Worm (Caenorhabditis elegans) whole organism, L2 larva: ENCODE data around the gene arx-6.

Source experiments
- F13H6.1 ChIP-seq: sonication (generic microtip); optimal IDR thresholded peaks from 2 replicates; lab custom pipeline; 2016; ENCODE audit warnings: missing genetic modification characterization, missing compliant biosample characterization
- R02D3.7 ChIP-seq: fragments of 150-350 bp; optimal IDR thresholded peaks from 2 replicates; lab custom pipeline; 2014; ENCODE audit warnings: missing biosample characterization, missing genetic modification characterization
- Y55F3AM.14 ChIP-seq: fragments of 200-800 bp; sonication (Bioruptor generic); optimal IDR thresholded peaks from 2 replicates; lab custom pipeline; 2018; ENCODE audit warnings: mild to moderate bottlenecking, missing genetic modification characterization, missing compliant biosample characterization
- ZK546.5 ChIP-seq: sonication (generic microtip); optimal IDR thresholded peaks from 2 replicates; lab custom pipeline; 2017; ENCODE audit warnings: missing biosample characterization, missing genetic modification characterization
- alr-1 ChIP-seq: fragments of 150-350 bp; optimal IDR thresholded peaks from 2 replicates; lab custom pipeline; 2014; ENCODE audit warnings: missing biosample characterization, missing genetic modification characterization
- blmp-1 ChIP-seq: sonication (generic microtip); optimal IDR thresholded peaks from 2 replicates; lab custom pipeline; 2017; ENCODE audit warnings: missing genetic modification characterization, mild to moderate bottlenecking, missing compliant biosample characterization, antibody characterized with exemption, moderate library complexity; ENCODE audit not compliant: insufficient read depth
- ceh-16 ChIP-seq: fragments of 150-350 bp; optimal IDR thresholded peaks from 2 replicates; lab custom pipeline; 2014; ENCODE audit warnings: missing biosample characterization, missing genetic modification characterization
- ceh-82 ChIP-seq: fragments of 150-350 bp; optimal IDR thresholded peaks from 2 replicates; lab custom pipeline; 2014; ENCODE audit warnings: missing biosample characterization, missing genetic modification characterization
- crh-2 ChIP-seq: sonication (generic microtip); optimal IDR thresholded peaks from 2 replicates; lab custom pipeline; 2017; ENCODE audit warnings: missing biosample characterization, missing genetic modification characterization
- dmd-4 ChIP-seq: sonication (generic microtip); optimal IDR thresholded peaks from 2 replicates; lab custom pipeline; 2017; ENCODE audit warnings: missing biosample characterization, missing genetic modification characterization
- egl-27 ChIP-seq: sonication (generic microtip); optimal IDR thresholded peaks from 3 replicates; lab custom pipeline; 2017; ENCODE audit warnings: missing biosample characterization, missing genetic modification reagents, missing genetic modification characterization
- elt-3 ChIP-seq: sonication (generic microtip); optimal IDR thresholded peaks from 2 replicates; lab custom pipeline; 2017; ENCODE audit warnings: missing biosample characterization, missing genetic modification characterization
- fos-1 ChIP-seq: fragments of 150-350 bp; optimal IDR thresholded peaks from 2 replicates; lab custom pipeline; 2014; ENCODE audit warnings: missing biosample characterization, missing genetic modification characterization
- gmeb-1 ChIP-seq: fragments of 150-350 bp; optimal IDR thresholded peaks from 2 replicates; lab custom pipeline; 2014; ENCODE audit warnings: missing biosample characterization, missing genetic modification characterization
- lin-11 ChIP-seq: fragments of 150-350 bp; sonication (generic microtip); optimal IDR thresholded peaks from 2 replicates; lab custom pipeline; 2014; ENCODE audit warnings: missing biosample characterization, missing genetic modification characterization, inconsistent platforms, mixed read lengths
- lin-13 ChIP-seq: fragments of 150-350 bp; optimal IDR thresholded peaks from 2 replicates; lab custom pipeline; 2014; ENCODE audit warnings: missing biosample characterization, missing genetic modification reagents, missing genetic modification characterization
- lin-39 ChIP-seq: fragments of 150-350 bp; optimal IDR thresholded peaks from 2 replicates; lab custom pipeline; 2014; ENCODE audit warnings: missing biosample characterization, missing genetic modification reagents, missing genetic modification characterization
- lsy-2 ChIP-seq, 2 experiments: fragments of 150-350 bp in 1 of 2; sonication (generic microtip) in 1 of 2; optimal IDR thresholded peaks; 2 replicates each; lab custom pipeline; 2014 to 2017; ENCODE audit warnings: missing biosample characterization in 2 of 2, missing genetic modification characterization in 2 of 2
- mab-5 ChIP-seq: fragments of 150-350 bp; optimal IDR thresholded peaks from 2 replicates; lab custom pipeline; 2014; ENCODE audit warnings: missing biosample characterization, missing genetic modification characterization
- mbf-1 ChIP-seq: sonication (generic microtip); optimal IDR thresholded peaks from 2 replicates; lab custom pipeline; 2017; ENCODE audit warnings: missing biosample characterization, missing genetic modification characterization
- mdl-1 ChIP-seq, 2 experiments: fragments of 150-350 bp in 1 of 2; sonication (generic microtip) in 1 of 2; optimal IDR thresholded peaks; 2 replicates each; lab custom pipeline; 2017; ENCODE audit warnings: missing biosample characterization in 2 of 2, missing genetic modification characterization in 2 of 2
- nhr-10 ChIP-seq: sonication (generic microtip); optimal IDR thresholded peaks from 2 replicates; lab custom pipeline; 2017; ENCODE audit warnings: missing biosample characterization, missing genetic modification characterization
- nhr-11 ChIP-seq: fragments of 150-350 bp; optimal IDR thresholded peaks from 2 replicates; lab custom pipeline; 2014; ENCODE audit warnings: missing biosample characterization, missing genetic modification characterization
- nhr-12 ChIP-seq: fragments of 150-350 bp; optimal IDR thresholded peaks from 2 replicates; lab custom pipeline; 2014; ENCODE audit warnings: missing biosample characterization, missing genetic modification characterization
- nhr-129 ChIP-seq: fragments of 150-350 bp; optimal IDR thresholded peaks from 2 replicates; lab custom pipeline; 2014; ENCODE audit warnings: missing biosample characterization, missing genetic modification characterization
- nhr-23 ChIP-seq: fragments of 150-350 bp; optimal IDR thresholded peaks from 2 replicates; lab custom pipeline; 2014; ENCODE audit warnings: missing biosample characterization, missing genetic modification reagents, missing genetic modification characterization
- nhr-25 ChIP-seq: fragments of 150-350 bp; sonication (generic microtip); optimal IDR thresholded peaks from 3 replicates; lab custom pipeline; 2014; ENCODE audit warnings: missing biosample characterization, missing genetic modification characterization
- nhr-6 ChIP-seq: fragments of 150-350 bp; optimal IDR thresholded peaks from 2 replicates; lab custom pipeline; 2014; ENCODE audit warnings: missing biosample characterization, missing genetic modification characterization
- peb-1 ChIP-seq: fragments of 150-350 bp; optimal IDR thresholded peaks from 2 replicates; lab custom pipeline; 2014; ENCODE audit warnings: missing biosample characterization, missing genetic modification characterization
- sem-4 ChIP-seq: fragments of 150-350 bp; optimal IDR thresholded peaks from 2 replicates; lab custom pipeline; 2014; ENCODE audit warnings: missing biosample characterization, missing genetic modification reagents, missing genetic modification characterization
- skn-1 ChIP-seq: sonication (generic microtip); optimal IDR thresholded peaks from 2 replicates; lab custom pipeline; 2017; ENCODE audit warnings: missing biosample characterization, missing genetic modification characterization
- sma-3 ChIP-seq: sonication (generic microtip); optimal IDR thresholded peaks from 2 replicates; lab custom pipeline; 2016; ENCODE audit warnings: missing genetic modification reagents, missing genetic modification characterization, missing compliant biosample characterization
- sma-9 ChIP-seq, 2 experiments: fragments of 150-350 bp in 1 of 2; sonication (generic microtip) in 1 of 2; optimal IDR thresholded peaks; 2 replicates each; lab custom pipeline; 2014 to 2016; ENCODE audit warnings: missing genetic modification characterization in 2 of 2, mild to moderate bottlenecking in 1 of 2, missing biosample characterization in 1 of 2, missing compliant biosample characterization in 1 of 2, missing genetic modification reagents in 1 of 2, moderate library complexity in 1 of 2
- snpc-4 ChIP-seq: fragments of 150-350 bp; optimal IDR thresholded peaks from 2 replicates; lab custom pipeline; 2014; ENCODE audit warnings: missing biosample characterization, missing genetic modification characterization
- unc-39 ChIP-seq: fragments of 150-350 bp; optimal IDR thresholded peaks from 2 replicates; lab custom pipeline; 2014; ENCODE audit warnings: missing biosample characterization, missing genetic modification characterization
- unc-55 ChIP-seq: fragments of 150-350 bp; sonication (generic microtip); optimal IDR thresholded peaks from 3 replicates; lab custom pipeline; 2014; ENCODE audit warnings: missing biosample characterization, missing genetic modification reagents, missing genetic modification characterization
- unc-62 ChIP-seq: fragments of 150-350 bp; optimal IDR thresholded peaks from 2 replicates; lab custom pipeline; 2014; ENCODE audit warnings: missing biosample characterization, missing genetic modification reagents, missing genetic modification characterization
- zag-1 ChIP-seq: fragments of 150-350 bp; optimal IDR thresholded peaks from 2 replicates; lab custom pipeline; 2014; ENCODE audit warnings: missing biosample characterization, missing genetic modification characterization
- ztf-1 ChIP-seq: fragments of 200-800 bp; sonication (Bioruptor generic); conservative IDR thresholded peaks from 2 replicates; pipeline ENCODE4 v1.3.6; 2022; ENCODE audit warnings: missing genetic modification characterization, missing compliant biosample characterization
- ztf-11 ChIP-seq: sonication (generic microtip); optimal IDR thresholded peaks from 2 replicates; lab custom pipeline; 2017; ENCODE audit warnings: missing biosample characterization, missing genetic modification characterization
- ztf-4 ChIP-seq: fragments of 150-350 bp; optimal IDR thresholded peaks from 2 replicates; lab custom pipeline; 2014; ENCODE audit warnings: missing biosample characterization, missing genetic modification characterization

arx-6 gene

DNA sequence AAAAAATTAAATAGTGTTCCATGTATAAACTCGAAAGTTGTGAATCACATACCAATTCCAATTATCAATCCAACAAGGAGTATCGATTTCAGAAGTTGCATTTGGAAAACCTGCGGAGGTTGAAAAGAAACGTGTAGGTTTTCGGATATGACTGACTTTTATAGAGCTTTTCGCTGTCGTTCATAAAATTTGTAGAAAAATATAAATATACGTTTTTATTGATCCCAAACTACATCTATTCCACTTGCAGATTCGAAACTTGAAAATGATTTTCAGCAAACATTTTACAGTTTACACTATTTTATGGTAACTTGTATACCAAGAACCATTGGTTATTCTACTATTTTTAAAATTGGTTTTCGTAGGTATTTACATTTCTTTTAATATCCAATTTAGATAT is 36.3 kb upstream of the arx-6 start, which contains the start of gene clec-156:
Gene clec-156 (minus strand): TSS at position 101 of the 400 bp plus-strand sequence.
- TF ChIP-seq Y55F3AM.14 (GFP tag; lab: Kevin White, UChicago) (no peak), ZK546.5 (tag; lab: Kevin White, UChicago) (no peak), mab-5 (no peak), elt-3 (tag; lab: Kevin White, UChicago) (no peak), skn-1 (tag; lab: Kevin White, UChicago) (no peak), sma-9 (GFP tag; optimal IDR thresholded peaks at IDR 0.05; lab: Kevin White, UChicago) (no peak), sma-9 (tag; optimal IDR thresholded peaks at IDR 0.05; lab: Kevin White, UChicago) (no peak), sem-4 (tag; lab: Kevin White, UChicago) (no peak), nhr-11 (tag; lab: Kevin White, UChicago) (no peak), nhr-129 (tag; lab: Kevin White, UChicago) (no peak), ztf-1 (GFP tag; lab: Robert Waterston, UW) (no peak), sma-3 (no peak), zag-1 (no peak), unc-62 (GFP tag; lab: Kevin White, UChicago) (no peak), ceh-82 (tag; lab: Kevin White, UChicago) (no peak), R02D3.7 (tag; lab: Kevin White, UChicago) (no peak), blmp-1 (tag; lab: Kevin White, UChicago) (no peak), nhr-25 (tag; lab: Kevin White, UChicago) (no peak), lin-39 (tag; lab: Kevin White, UChicago) (no peak), ztf-11 (tag; lab: Kevin White, UChicago) (no peak)

DNA sequence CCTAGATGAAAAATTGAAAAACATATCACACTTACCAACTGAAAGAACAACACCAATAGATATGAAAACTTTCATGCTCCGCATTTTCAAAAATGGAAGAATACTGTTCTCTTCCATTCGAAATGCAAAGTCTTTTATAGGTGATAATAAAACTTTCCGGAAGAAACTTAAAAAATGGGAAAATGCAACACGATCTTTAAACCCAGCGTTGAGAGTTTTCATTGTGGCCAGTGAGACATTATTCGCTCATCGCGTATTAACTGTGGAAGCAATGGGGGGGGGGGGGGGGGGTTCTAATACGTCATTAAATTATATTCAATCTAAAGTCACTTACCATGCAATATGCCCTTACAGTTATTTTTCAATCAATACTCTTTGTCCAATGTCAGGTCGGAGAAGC is 34.1 kb upstream of the arx-6 start, which contains the start of the genes clec-157 and fkh-5:
Gene clec-157 (minus strand): TSS at position 101 of the 400 bp plus-strand sequence.
Gene fkh-5 (plus strand): TSS at position 336 of the 400 bp plus-strand sequence.
- no peak for TF ChIP-seq sma-9 (GFP tag; optimal IDR thresholded peaks at IDR 0.05; lab: Kevin White, UChicago)
- TF ChIP-seq sma-9 (tag; optimal IDR thresholded peaks at IDR 0.05; lab: Kevin White, UChicago), result no peak
- no peak for TF ChIP-seq dmd-4 (tag; lab: Kevin White, UChicago)
- no peak for TF ChIP-seq nhr-10 (tag; lab: Kevin White, UChicago)
- TF ChIP-seq R02D3.7 (tag; lab: Kevin White, UChicago), result no peak
- TF ChIP-seq nhr-23 (tag; lab: Kevin White, UChicago), result no peak
- TF ChIP-seq, all 48 proteins: peak for 0

DNA sequence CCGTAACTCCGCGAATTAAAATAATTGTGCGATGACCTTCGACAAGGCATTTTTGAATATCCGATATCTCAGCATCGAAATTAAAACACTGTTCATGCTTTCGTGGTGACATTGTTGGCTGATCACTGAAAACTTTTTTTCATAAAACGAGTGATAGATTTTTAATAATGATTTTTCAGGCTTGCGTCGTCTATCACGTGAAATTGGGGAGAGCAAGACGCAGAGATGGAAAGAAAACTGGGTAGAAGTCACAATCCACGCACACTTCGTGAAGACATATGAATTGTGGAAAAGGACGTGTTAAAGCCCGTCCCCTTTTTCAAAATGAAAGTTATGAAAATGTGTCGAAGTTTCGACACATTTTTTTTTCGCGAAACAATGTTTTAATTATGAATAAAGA is 28.7 kb upstream of the arx-6 start, which contains the start of gene nonu-1:
Gene nonu-1 (minus strand): TSS at position 169 of the 400 bp plus-strand sequence.
- TF ChIP-seq ztf-1 (GFP tag; lab: Robert Waterston, UW), result no peak
- TF ChIP-seq ztf-4 (tag; lab: Kevin White, UChicago), result no peak

DNA sequence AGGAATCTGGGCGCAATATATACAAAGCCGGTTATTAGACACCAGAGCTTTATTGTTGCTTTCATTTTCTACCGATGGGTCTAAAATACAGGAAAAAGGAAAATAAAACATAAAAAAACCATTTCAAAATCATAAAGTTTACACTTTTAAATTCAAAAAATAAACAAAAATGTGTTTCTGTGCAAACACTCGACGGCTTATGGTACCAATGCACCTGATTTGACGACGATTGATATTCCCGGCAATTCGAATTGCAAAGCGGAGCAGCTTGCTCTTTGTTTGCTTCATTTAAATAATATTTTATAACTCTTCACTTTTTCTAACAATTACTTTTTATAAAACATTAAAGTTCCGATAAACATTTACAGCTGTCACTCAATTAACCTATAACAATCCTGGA is 28.3 kb upstream of the arx-6 start, which contains the start of gene F26A1.1:
Gene F26A1.1 (plus strand): TSS at position 369 of the 400 bp plus-strand sequence.
- no peak for TF ChIP-seq ceh-82 (tag; lab: Kevin White, UChicago)
- no peak for TF ChIP-seq ztf-11 (tag; lab: Kevin White, UChicago)
- TF ChIP-seq zag-1, result no peak
- no peak for TF ChIP-seq sem-4 (tag; lab: Kevin White, UChicago)
- TF ChIP-seq nhr-6 (tag; lab: Kevin White, UChicago), result no peak
- TF ChIP-seq skn-1 (tag; lab: Kevin White, UChicago), result no peak
- peak; percentile 54 for TF ChIP-seq unc-55 (GFP tag; lab: Kevin White, UChicago)
- no peak for TF ChIP-seq nhr-12 (tag; lab: Kevin White, UChicago)
- no peak for TF ChIP-seq lin-11 (tag; lab: Kevin White, UChicago)
- TF ChIP-seq sma-9 (GFP tag; optimal IDR thresholded peaks at IDR 0.05; lab: Kevin White, UChicago), result no peak
- TF ChIP-seq sma-9 (tag; optimal IDR thresholded peaks at IDR 0.05; lab: Kevin White, UChicago), result no peak
- no peak for TF ChIP-seq nhr-23 (tag; lab: Kevin White, UChicago)
- peak; percentile 6 for TF ChIP-seq gmeb-1 (tag; lab: Kevin White, UChicago)
- TF ChIP-seq sma-3, result no peak
- no peak for TF ChIP-seq mbf-1
- TF ChIP-seq lin-13 (GFP tag; lab: Kevin White, UChicago), result no peak
- peak; percentile 5 for TF ChIP-seq crh-2 (tag; lab: Kevin White, UChicago)
- TF ChIP-seq mab-5, result no peak
- TF ChIP-seq dmd-4 (tag; lab: Kevin White, UChicago), result no peak
- no peak for TF ChIP-seq fos-1 (tag; lab: Kevin White, UChicago)
- TF ChIP-seq F13H6.1, result no peak
- no peak for TF ChIP-seq unc-39 (tag; lab: Kevin White, UChicago)
- TF ChIP-seq ztf-1 (GFP tag; lab: Robert Waterston, UW), result no peak
- peak in 1 of 2 experiments; percentile 38 for TF ChIP-seq lsy-2 (tag; optimal IDR thresholded peaks at IDR 0.05; lab: Kevin White, UChicago)
- no peak for TF ChIP-seq peb-1
- TF ChIP-seq nhr-129 (tag; lab: Kevin White, UChicago), result peak; percentile 8
- TF ChIP-seq snpc-4 (tag; lab: Kevin White, UChicago), result no peak
- no peak for TF ChIP-seq nhr-25 (tag; lab: Kevin White, UChicago)
- TF ChIP-seq mdl-1 (tag; optimal IDR thresholded peaks at IDR 0.05; lab: Kevin White, UChicago), result no peak
- no peak for TF ChIP-seq egl-27
- no peak for TF ChIP-seq ztf-4 (tag; lab: Kevin White, UChicago)
- no peak for TF ChIP-seq ceh-16
- TF ChIP-seq unc-62 (GFP tag; lab: Kevin White, UChicago), result no peak
- TF ChIP-seq alr-1 (tag; lab: Kevin White, UChicago), result no peak
- TF ChIP-seq nhr-10 (tag; lab: Kevin White, UChicago), result no peak
